Fruit fly (Drosophila melanogaster): ENCODE results near the gene CG32512.

dm6 chrX:21072953-21073352, 5.6 kb upstream of the CG32512 start:
- TF ChIP-seq Hnf4 (GFP tag; optimal IDR thresholded peaks at IDR 0.05) (peak; percentile 73), usp (GFP tag; optimal IDR thresholded peaks at IDR 0.05) (no peak), lola (GFP tag; optimal IDR thresholded peaks at IDR 0.05) (no peak), dsf (GFP tag; optimal IDR thresholded peaks at IDR 0.05; ENCODE audit: borderline replicate concordance) (peak; percentile 19), dmrt93B (GFP tag; optimal IDR thresholded peaks at IDR 0.05) (peak; percentile 72)
